Worm (Caenorhabditis elegans) whole organism, L2 larva: ENCODE data around the gene npr-34.

Experiments used
- elt-1 ChIP-seq: fragments of 150-350 bp; optimal IDR thresholded peaks from 2 replicates; lab custom pipeline; 2014; ENCODE audit warnings: missing biosample characterization, missing genetic modification characterization
- elt-3 ChIP-seq: sonication (generic microtip); optimal IDR thresholded peaks from 2 replicates; lab custom pipeline; 2017; ENCODE audit warnings: missing biosample characterization, missing genetic modification characterization
- mdl-1 ChIP-seq, 2 experiments: fragments of 150-350 bp in 1 of 2; sonication (generic microtip) in 1 of 2; optimal IDR thresholded peaks; 2 replicates each; lab custom pipeline; 2017; ENCODE audit warnings: missing biosample characterization in 2 of 2, missing genetic modification characterization in 2 of 2
- skn-1 ChIP-seq: sonication (generic microtip); optimal IDR thresholded peaks from 2 replicates; lab custom pipeline; 2017; ENCODE audit warnings: missing biosample characterization, missing genetic modification characterization

DNA sequence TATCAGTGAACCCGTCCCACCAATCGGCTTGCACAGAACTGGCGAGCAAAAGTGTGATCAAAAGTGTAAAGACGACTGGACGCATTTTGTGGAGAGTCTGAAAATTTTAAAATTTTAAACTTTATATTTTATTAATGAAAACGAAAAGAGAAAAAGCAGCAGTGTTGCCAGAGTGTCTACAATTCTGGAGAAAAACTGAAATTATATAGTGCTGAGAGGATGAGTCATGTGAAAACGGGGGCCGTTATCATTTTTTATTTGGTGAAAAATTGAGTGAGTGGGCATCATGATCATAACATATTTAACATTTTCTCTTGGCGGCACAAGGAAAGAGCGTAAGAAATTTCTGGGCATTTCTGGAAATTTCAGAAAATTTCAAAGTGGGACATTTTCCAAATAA lies 43.8 kb downstream of the npr-34 start, which contains the start of gene K02B7.3:
- TF ChIP-seq skn-1 (tag; lab: Kevin White, UChicago) (no peak), mdl-1 (tag; optimal IDR thresholded peaks at IDR 0.05; lab: Kevin White, UChicago) (no peak), elt-1 (tag; lab: Kevin White, UChicago) (no peak), elt-3 (no peak)
